Worm (Caenorhabditis elegans) whole organism, L2 larva: ENCODE results near the gene marg-1.
A peak's percentile ranks its signal among the peaks of the same experiment; 100 is the strongest.

Experiments used
- C34F6.9 ChIP-seq: fragments of 150-350 bp; optimal IDR thresholded peaks from 2 replicates; lab custom pipeline; 2014; ENCODE audit warnings: missing biosample characterization, missing genetic modification characterization
- F13H6.1 ChIP-seq: sonication (generic microtip); optimal IDR thresholded peaks from 2 replicates; lab custom pipeline; 2016; ENCODE audit warnings: missing genetic modification characterization, missing compliant biosample characterization
- R02D3.7 ChIP-seq: fragments of 150-350 bp; optimal IDR thresholded peaks from 2 replicates; lab custom pipeline; 2014; ENCODE audit warnings: missing biosample characterization, missing genetic modification characterization
- Y55F3AM.14 ChIP-seq: fragments of 200-800 bp; sonication (Bioruptor generic); optimal IDR thresholded peaks from 2 replicates; lab custom pipeline; 2018; ENCODE audit warnings: mild to moderate bottlenecking, missing genetic modification characterization, missing compliant biosample characterization
- ZK546.5 ChIP-seq: sonication (generic microtip); optimal IDR thresholded peaks from 2 replicates; lab custom pipeline; 2017; ENCODE audit warnings: missing biosample characterization, missing genetic modification characterization
- alr-1 ChIP-seq: fragments of 150-350 bp; optimal IDR thresholded peaks from 2 replicates; lab custom pipeline; 2014; ENCODE audit warnings: missing biosample characterization, missing genetic modification characterization
- aly-2 ChIP-seq: fragments of 150-350 bp; optimal IDR thresholded peaks from 2 replicates; lab custom pipeline; 2014; ENCODE audit warnings: missing biosample characterization, missing genetic modification characterization
- ama-1 ChIP-seq: fragments of 150-350 bp; optimal IDR thresholded peaks from 2 replicates; lab custom pipeline; 2018; ENCODE audit warnings: inconsistent platforms
- blmp-1 ChIP-seq: sonication (generic microtip); optimal IDR thresholded peaks from 2 replicates; lab custom pipeline; 2017; ENCODE audit warnings: missing genetic modification characterization, mild to moderate bottlenecking, missing compliant biosample characterization, antibody characterized with exemption, moderate library complexity; ENCODE audit not compliant: insufficient read depth
- ceh-16 ChIP-seq: fragments of 150-350 bp; optimal IDR thresholded peaks from 2 replicates; lab custom pipeline; 2014; ENCODE audit warnings: missing biosample characterization, missing genetic modification characterization
- ceh-82 ChIP-seq: fragments of 150-350 bp; optimal IDR thresholded peaks from 2 replicates; lab custom pipeline; 2014; ENCODE audit warnings: missing biosample characterization, missing genetic modification characterization
- crh-2 ChIP-seq: sonication (generic microtip); optimal IDR thresholded peaks from 2 replicates; lab custom pipeline; 2017; ENCODE audit warnings: missing biosample characterization, missing genetic modification characterization
- dmd-4 ChIP-seq: sonication (generic microtip); optimal IDR thresholded peaks from 2 replicates; lab custom pipeline; 2017; ENCODE audit warnings: missing biosample characterization, missing genetic modification characterization
- egl-27 ChIP-seq: sonication (generic microtip); optimal IDR thresholded peaks from 3 replicates; lab custom pipeline; 2017; ENCODE audit warnings: missing biosample characterization, missing genetic modification reagents, missing genetic modification characterization
- elt-1 ChIP-seq: fragments of 150-350 bp; optimal IDR thresholded peaks from 2 replicates; lab custom pipeline; 2014; ENCODE audit warnings: missing biosample characterization, missing genetic modification characterization
- elt-3 ChIP-seq: sonication (generic microtip); optimal IDR thresholded peaks from 2 replicates; lab custom pipeline; 2017; ENCODE audit warnings: missing biosample characterization, missing genetic modification characterization
- fos-1 ChIP-seq: fragments of 150-350 bp; optimal IDR thresholded peaks from 2 replicates; lab custom pipeline; 2014; ENCODE audit warnings: missing biosample characterization, missing genetic modification characterization
- gmeb-1 ChIP-seq: fragments of 150-350 bp; optimal IDR thresholded peaks from 2 replicates; lab custom pipeline; 2014; ENCODE audit warnings: missing biosample characterization, missing genetic modification characterization
- lin-11 ChIP-seq: fragments of 150-350 bp; sonication (generic microtip); optimal IDR thresholded peaks from 2 replicates; lab custom pipeline; 2014; ENCODE audit warnings: missing biosample characterization, missing genetic modification characterization, inconsistent platforms, mixed read lengths
- lin-13 ChIP-seq: fragments of 150-350 bp; optimal IDR thresholded peaks from 2 replicates; lab custom pipeline; 2014; ENCODE audit warnings: missing biosample characterization, missing genetic modification reagents, missing genetic modification characterization
- lin-39 ChIP-seq: fragments of 150-350 bp; optimal IDR thresholded peaks from 2 replicates; lab custom pipeline; 2014; ENCODE audit warnings: missing biosample characterization, missing genetic modification reagents, missing genetic modification characterization
- mab-5 ChIP-seq: fragments of 150-350 bp; optimal IDR thresholded peaks from 2 replicates; lab custom pipeline; 2014; ENCODE audit warnings: missing biosample characterization, missing genetic modification characterization
- mbf-1 ChIP-seq: sonication (generic microtip); optimal IDR thresholded peaks from 2 replicates; lab custom pipeline; 2017; ENCODE audit warnings: missing biosample characterization, missing genetic modification characterization
- mdl-1 ChIP-seq, 2 experiments: fragments of 150-350 bp in 1 of 2; sonication (generic microtip) in 1 of 2; optimal IDR thresholded peaks; 2 replicates each; lab custom pipeline; 2017; ENCODE audit warnings: missing biosample characterization in 2 of 2, missing genetic modification characterization in 2 of 2
- nhr-10 ChIP-seq: sonication (generic microtip); optimal IDR thresholded peaks from 2 replicates; lab custom pipeline; 2017; ENCODE audit warnings: missing biosample characterization, missing genetic modification characterization
- nhr-129 ChIP-seq: fragments of 150-350 bp; optimal IDR thresholded peaks from 2 replicates; lab custom pipeline; 2014; ENCODE audit warnings: missing biosample characterization, missing genetic modification characterization
- nhr-21 ChIP-seq: fragments of 150-350 bp; optimal IDR thresholded peaks from 2 replicates; lab custom pipeline; 2014; ENCODE audit warnings: missing biosample characterization, missing genetic modification characterization
- nhr-23 ChIP-seq: fragments of 150-350 bp; optimal IDR thresholded peaks from 2 replicates; lab custom pipeline; 2014; ENCODE audit warnings: missing biosample characterization, missing genetic modification reagents, missing genetic modification characterization
- nhr-237 ChIP-seq: fragments of 150-350 bp; optimal IDR thresholded peaks from 2 replicates; lab custom pipeline; 2014; ENCODE audit warnings: missing biosample characterization, missing genetic modification characterization
- nhr-6 ChIP-seq: fragments of 150-350 bp; optimal IDR thresholded peaks from 2 replicates; lab custom pipeline; 2014; ENCODE audit warnings: missing biosample characterization, missing genetic modification characterization
- nhr-77 ChIP-seq: fragments of 150-350 bp; optimal IDR thresholded peaks from 2 replicates; lab custom pipeline; 2014; ENCODE audit warnings: missing biosample characterization, missing genetic modification characterization
- peb-1 ChIP-seq: fragments of 150-350 bp; optimal IDR thresholded peaks from 2 replicates; lab custom pipeline; 2014; ENCODE audit warnings: missing biosample characterization, missing genetic modification characterization
- sem-4 ChIP-seq: fragments of 150-350 bp; optimal IDR thresholded peaks from 2 replicates; lab custom pipeline; 2014; ENCODE audit warnings: missing biosample characterization, missing genetic modification reagents, missing genetic modification characterization
- skn-1 ChIP-seq: sonication (generic microtip); optimal IDR thresholded peaks from 2 replicates; lab custom pipeline; 2017; ENCODE audit warnings: missing biosample characterization, missing genetic modification characterization
- sma-9 ChIP-seq, 2 experiments: fragments of 150-350 bp in 1 of 2; sonication (generic microtip) in 1 of 2; optimal IDR thresholded peaks; 2 replicates each; lab custom pipeline; 2014 to 2016; ENCODE audit warnings: missing genetic modification characterization in 2 of 2, mild to moderate bottlenecking in 1 of 2, missing biosample characterization in 1 of 2, missing compliant biosample characterization in 1 of 2, missing genetic modification reagents in 1 of 2, moderate library complexity in 1 of 2
- snpc-4 ChIP-seq: fragments of 150-350 bp; optimal IDR thresholded peaks from 2 replicates; lab custom pipeline; 2014; ENCODE audit warnings: missing biosample characterization, missing genetic modification characterization
- unc-39 ChIP-seq: fragments of 150-350 bp; optimal IDR thresholded peaks from 2 replicates; lab custom pipeline; 2014; ENCODE audit warnings: missing biosample characterization, missing genetic modification characterization
- unc-55 ChIP-seq: fragments of 150-350 bp; sonication (generic microtip); optimal IDR thresholded peaks from 3 replicates; lab custom pipeline; 2014; ENCODE audit warnings: missing biosample characterization, missing genetic modification reagents, missing genetic modification characterization
- unc-62 ChIP-seq: fragments of 150-350 bp; optimal IDR thresholded peaks from 2 replicates; lab custom pipeline; 2014; ENCODE audit warnings: missing biosample characterization, missing genetic modification reagents, missing genetic modification characterization
- zag-1 ChIP-seq: fragments of 150-350 bp; optimal IDR thresholded peaks from 2 replicates; lab custom pipeline; 2014; ENCODE audit warnings: missing biosample characterization, missing genetic modification characterization
- ztf-11 ChIP-seq: sonication (generic microtip); optimal IDR thresholded peaks from 2 replicates; lab custom pipeline; 2017; ENCODE audit warnings: missing biosample characterization, missing genetic modification characterization
- ztf-4 ChIP-seq: fragments of 150-350 bp; optimal IDR thresholded peaks from 2 replicates; lab custom pipeline; 2014; ENCODE audit warnings: missing biosample characterization, missing genetic modification characterization

Gene marg-1

DNA sequence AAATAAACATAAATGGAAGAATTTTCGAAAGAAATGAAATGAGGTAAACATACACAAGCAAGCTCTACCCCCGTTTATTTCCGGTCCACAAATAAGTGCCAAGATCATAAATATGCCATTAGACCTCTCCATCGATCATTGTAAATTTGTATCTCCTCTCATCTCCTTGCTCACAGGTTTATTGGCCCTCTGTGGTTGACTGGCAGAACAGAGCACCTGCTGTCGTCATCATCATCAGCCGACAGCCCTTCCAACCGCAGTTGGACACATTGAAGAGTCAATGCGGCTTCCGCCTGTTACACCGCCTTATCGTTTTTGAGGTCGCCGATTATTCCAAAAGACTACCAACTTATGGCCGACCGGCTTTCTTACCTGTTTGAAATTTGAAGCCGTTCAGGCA, 42.3 kb downstream of the marg-1 start:
- TF ChIP-seq skn-1 (tag; lab: Kevin White, UChicago) (no peak), alr-1 (no peak), aly-2 (tag; lab: Kevin White, UChicago) (no peak), dmd-4 (no peak), ztf-11 (tag; lab: Kevin White, UChicago) (no peak), unc-39 (tag; lab: Kevin White, UChicago) (no peak), crh-2 (tag; lab: Kevin White, UChicago) (no peak), peb-1 (no peak), sem-4 (tag; lab: Kevin White, UChicago) (no peak), nhr-6 (tag; lab: Kevin White, UChicago) (no peak), mdl-1 (tag; optimal IDR thresholded peaks at IDR 0.05; lab: Kevin White, UChicago) (no peak), mab-5 (tag; lab: Kevin White, UChicago) (no peak), unc-55 (no peak), R02D3.7 (tag; lab: Kevin White, UChicago) (no peak), egl-27 (no peak), nhr-23 (tag; lab: Kevin White, UChicago) (no peak)

DNA sequence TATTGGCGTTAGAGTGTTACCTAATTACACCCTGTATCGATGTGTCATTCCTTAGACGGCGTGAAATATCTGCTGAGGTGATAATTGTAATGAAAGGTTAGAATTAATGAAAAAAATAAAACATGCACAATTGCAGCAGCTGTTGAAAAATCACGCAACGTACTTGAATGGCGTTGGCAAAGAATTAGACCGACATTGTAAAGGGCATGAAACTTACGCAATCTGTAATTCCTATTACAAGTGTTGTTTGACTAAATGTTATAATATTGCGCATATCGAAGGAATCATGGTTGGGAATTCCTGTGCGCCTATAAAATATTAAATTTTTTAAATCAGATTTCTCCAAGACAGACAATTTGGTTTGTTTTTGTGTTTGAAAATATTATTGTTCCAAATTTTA, 47.2 kb downstream of the marg-1 start, which contains the start of gene tag-18:
tag-18 (minus strand) TSS at position 305 of the 400 bp plus-strand sequence.
- TF ChIP-seq nhr-21 (tag; lab: Kevin White, UChicago) (no peak), ztf-11 (tag; lab: Kevin White, UChicago) (no peak), unc-62 (GFP tag; lab: Kevin White, UChicago) (no peak), unc-39 (tag; lab: Kevin White, UChicago) (no peak), ZK546.5 (tag; lab: Kevin White, UChicago) (no peak), crh-2 (tag; lab: Kevin White, UChicago) (no peak), nhr-6 (tag; lab: Kevin White, UChicago) (no peak), blmp-1 (tag; lab: Kevin White, UChicago) (no peak), zag-1 (tag; lab: Kevin White, UChicago) (no peak), C34F6.9 (tag; lab: Kevin White, UChicago) (no peak), ztf-4 (no peak), nhr-10 (tag; lab: Kevin White, UChicago) (no peak), ceh-16 (tag; lab: Kevin White, UChicago) (no peak)

DNA sequence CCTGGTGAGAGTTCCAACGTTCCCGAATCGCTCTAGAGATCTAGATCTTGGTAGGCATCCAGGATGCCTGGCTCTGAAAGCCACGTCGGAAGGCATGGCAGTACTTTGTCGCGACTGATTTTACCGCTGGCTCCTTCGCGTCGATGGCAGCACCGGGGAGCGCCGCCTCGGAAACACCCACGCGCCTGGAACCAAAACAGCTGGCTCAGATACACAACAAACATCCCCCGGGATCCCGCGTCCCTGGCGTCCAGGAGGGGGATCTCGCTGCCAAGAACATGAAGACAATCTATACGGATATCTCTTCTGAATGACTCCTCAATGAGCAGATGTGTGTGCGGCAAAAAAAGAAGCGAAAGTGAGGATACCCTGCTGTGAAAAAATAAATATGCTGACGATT, 47.6 kb downstream of the marg-1 start:
- TF ChIP-seq F13H6.1 = peak; percentile 18
- no peak for TF ChIP-seq ceh-82 (tag; lab: Kevin White, UChicago)

DNA sequence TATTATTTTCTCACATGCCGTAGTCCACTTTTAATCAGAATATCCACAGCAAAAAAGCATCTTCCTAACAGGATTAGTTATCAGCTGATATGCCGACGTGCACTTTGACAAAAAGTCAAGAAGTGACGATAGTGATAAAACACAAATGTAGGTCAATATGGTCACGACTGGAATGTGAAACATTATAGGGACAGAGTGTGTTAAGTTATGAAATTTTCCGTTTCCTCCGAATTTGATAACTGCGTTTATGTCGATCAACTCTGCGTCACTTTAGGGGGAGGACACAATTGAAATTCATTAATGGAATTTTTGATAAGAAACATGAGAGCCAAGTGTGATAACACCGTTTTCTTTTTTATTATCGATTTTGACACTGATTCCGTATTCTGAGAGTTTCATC, 52.0 kb downstream of the marg-1 start, which contains the start of gene aex-4:
aex-4 (plus strand) TSS at position 312 of the 400 bp plus-strand sequence.
- TF ChIP-seq sem-4 (tag; lab: Kevin White, UChicago) (no peak), lin-39 (no peak), nhr-10 (tag; lab: Kevin White, UChicago) (no peak), unc-62 (GFP tag; lab: Kevin White, UChicago) (no peak), unc-39 (tag; lab: Kevin White, UChicago) (no peak), ZK546.5 (tag; lab: Kevin White, UChicago) (no peak), sma-9 (GFP tag; optimal IDR thresholded peaks at IDR 0.05; lab: Kevin White, UChicago) (peak; percentile 85), sma-9 (tag; optimal IDR thresholded peaks at IDR 0.05; lab: Kevin White, UChicago) (no peak), lin-13 (GFP tag; lab: Kevin White, UChicago) (no peak), blmp-1 (tag; lab: Kevin White, UChicago) (no peak), mbf-1 (tag; lab: Kevin White, UChicago) (no peak), elt-3 (tag; lab: Kevin White, UChicago) (no peak), fos-1 (tag; lab: Kevin White, UChicago) (peak; percentile 96), skn-1 (tag; lab: Kevin White, UChicago) (no peak), nhr-23 (tag; lab: Kevin White, UChicago) (no peak), mdl-1 (tag; optimal IDR thresholded peaks at IDR 0.05; lab: Kevin White, UChicago) (no peak), nhr-77 (tag; lab: Kevin White, UChicago) (no peak), Y55F3AM.14 (no peak), nhr-21 (tag; lab: Kevin White, UChicago) (no peak), ceh-82 (tag; lab: Kevin White, UChicago) (no peak), egl-27 (no peak), C34F6.9 (tag; lab: Kevin White, UChicago) (no peak), snpc-4 (tag; lab: Kevin White, UChicago) (no peak), ztf-4 (no peak), ama-1 (lab: Kevin White, UChicago) (no peak), gmeb-1 (peak; percentile 51), ceh-16 (tag; lab: Kevin White, UChicago) (no peak), F13H6.1 (peak; percentile 47), mab-5 (tag; lab: Kevin White, UChicago) (no peak), peb-1 (no peak), elt-1 (tag; lab: Kevin White, UChicago) (no peak), nhr-237 (tag; lab: Kevin White, UChicago) (no peak), lin-11 (tag; lab: Kevin White, UChicago) (no peak), dmd-4 (no peak), alr-1 (no peak), nhr-6 (tag; lab: Kevin White, UChicago) (no peak), ztf-11 (tag; lab: Kevin White, UChicago) (no peak), nhr-129 (tag; lab: Kevin White, UChicago) (peak; percentile 23), crh-2 (tag; lab: Kevin White, UChicago) (peak; percentile 64)
